Worm (Caenorhabditis elegans) whole organism, mixed stage, embryonic: ENCODE data around the gene kin-26.
A peak's percentile ranks its signal among the peaks of the same experiment; 100 is the strongest.

ENCODE experiments used
- M03D4.4 ChIP-seq: sonication (generic microtip); optimal IDR thresholded peaks from 2 replicates; lab custom pipeline; 2017; ENCODE audit warnings: mild to moderate bottlenecking, missing genetic modification characterization, missing compliant biosample characterization
- bed-3 ChIP-seq: fragments of 200-800 bp; sonication (Bioruptor generic); optimal IDR thresholded peaks from 3 replicates; lab custom pipeline; 2018; ENCODE audit warnings: mild to moderate bottlenecking, missing genetic modification characterization, moderate library complexity, missing compliant biosample characterization
- ceh-39 ChIP-seq: fragments of 150-350 bp; optimal IDR thresholded peaks from 2 replicates; lab custom pipeline; 2014; ENCODE audit warnings: missing biosample characterization, missing genetic modification characterization
- ceh-43 ChIP-seq: fragments of 200-800 bp; sonication (Bioruptor generic); optimal IDR thresholded peaks from 2 replicates; lab custom pipeline; 2018; ENCODE audit warnings: mild to moderate bottlenecking, missing genetic modification characterization, moderate library complexity, missing compliant biosample characterization
- ceh-83 ChIP-seq: fragments of 200-800 bp; sonication (Bioruptor generic); optimal IDR thresholded peaks from 2 replicates; lab custom pipeline; 2018; ENCODE audit warnings: mild to moderate bottlenecking, missing genetic modification characterization, missing compliant biosample characterization
- ces-1 ChIP-seq: fragments of 150-350 bp; optimal IDR thresholded peaks from 2 replicates; lab custom pipeline; 2014; ENCODE audit warnings: missing biosample characterization, missing genetic modification reagents, missing genetic modification characterization
- cnd-1 ChIP-seq: fragments of 200-800 bp; sonication (Bioruptor generic); optimal IDR thresholded peaks from 2 replicates; lab custom pipeline; 2018; ENCODE audit warnings: mild to moderate bottlenecking, missing genetic modification characterization, missing compliant biosample characterization
- elt-1 ChIP-seq: sonication (generic microtip); optimal IDR thresholded peaks from 2 replicates; lab custom pipeline; 2017; ENCODE audit warnings: missing genetic modification characterization, mild to moderate bottlenecking, missing compliant biosample characterization, antibody characterized with exemption, moderate library complexity, borderline replicate concordance; ENCODE audit not compliant: insufficient read depth
- elt-3 ChIP-seq: fragments of 150-350 bp; optimal IDR thresholded peaks from 2 replicates; lab custom pipeline; 2014; ENCODE audit warnings: missing biosample characterization, missing genetic modification characterization
- flh-1 ChIP-seq: fragments of 200-800 bp; sonication (Bioruptor generic); optimal IDR thresholded peaks from 2 replicates; lab custom pipeline; 2018; ENCODE audit warnings: mild to moderate bottlenecking, missing genetic modification characterization, moderate library complexity, missing compliant biosample characterization
- ham-2 ChIP-seq: fragments of 200-800 bp; sonication (Bioruptor generic); optimal IDR thresholded peaks from 2 replicates; lab custom pipeline; 2018; ENCODE audit warnings: mild to moderate bottlenecking, missing genetic modification characterization, missing compliant biosample characterization
- hlh-1 ChIP-seq: fragments of 150-350 bp; optimal IDR thresholded peaks from 2 replicates; lab custom pipeline; 2014; ENCODE audit warnings: missing biosample characterization, missing genetic modification reagents, missing genetic modification characterization
- lin-32 ChIP-seq: fragments of 200-800 bp; sonication (Bioruptor generic); optimal IDR thresholded peaks from 2 replicates; lab custom pipeline; 2018; ENCODE audit warnings: mild to moderate bottlenecking, missing genetic modification characterization, missing compliant biosample characterization
- lsy-2 ChIP-seq: fragments of 150-350 bp; optimal IDR thresholded peaks from 2 replicates; lab custom pipeline; 2014; ENCODE audit warnings: missing biosample characterization, missing genetic modification characterization
- mab-5 ChIP-seq: fragments of 150-350 bp; optimal IDR thresholded peaks from 2 replicates; lab custom pipeline; 2014; ENCODE audit warnings: missing biosample characterization, missing genetic modification characterization
- mep-1 ChIP-seq: fragments of 150-350 bp; optimal IDR thresholded peaks from 2 replicates; lab custom pipeline; 2017; ENCODE audit warnings: missing biosample characterization, missing genetic modification reagents, missing genetic modification characterization, inconsistent platforms
- mls-2 ChIP-seq: sonication (generic microtip); optimal IDR thresholded peaks from 2 replicates; lab custom pipeline; 2016; ENCODE audit warnings: mild to moderate bottlenecking, missing genetic modification characterization, moderate library complexity, missing compliant biosample characterization
- nhr-2 ChIP-seq: fragments of 150-350 bp; optimal IDR thresholded peaks from 2 replicates; lab custom pipeline; 2014; ENCODE audit warnings: missing biosample characterization, missing genetic modification characterization
- nhr-237 ChIP-seq: fragments of 150-350 bp; optimal IDR thresholded peaks from 2 replicates; lab custom pipeline; 2014; ENCODE audit warnings: missing biosample characterization, missing genetic modification characterization
- nhr-28 ChIP-seq: fragments of 150-350 bp; optimal IDR thresholded peaks from 2 replicates; lab custom pipeline; 2014; ENCODE audit warnings: missing biosample characterization, missing genetic modification characterization
- pha-4 ChIP-seq: fragments of 150-350 bp; optimal IDR thresholded peaks from 2 replicates; lab custom pipeline; 2018; ENCODE audit warnings: missing biosample characterization, missing genetic modification reagents, missing genetic modification characterization
- sptf-1 ChIP-seq: sonication (generic microtip); optimal IDR thresholded peaks from 2 replicates; lab custom pipeline; 2017; ENCODE audit warnings: mild to moderate bottlenecking, missing genetic modification characterization, moderate library complexity, missing compliant biosample characterization
- unc-120 ChIP-seq: sonication (generic microtip); optimal IDR thresholded peaks from 2 replicates; lab custom pipeline; 2017; ENCODE audit warnings: missing genetic modification characterization, missing compliant biosample characterization; ENCODE audit not compliant: poor library complexity, severe bottlenecking
- unc-39 ChIP-seq: fragments of 150-350 bp; optimal IDR thresholded peaks from 2 replicates; lab custom pipeline; 2014; ENCODE audit warnings: missing biosample characterization, missing genetic modification characterization
- unc-62 ChIP-seq: fragments of 150-350 bp; optimal IDR thresholded peaks from 2 replicates; lab custom pipeline; 2014; ENCODE audit warnings: missing biosample characterization, missing genetic modification reagents, missing genetic modification characterization
- zip-8 ChIP-seq: fragments of 150-350 bp; optimal IDR thresholded peaks from 2 replicates; lab custom pipeline; 2014; ENCODE audit warnings: missing biosample characterization, missing genetic modification characterization
- ztf-11 ChIP-seq: fragments of 150-350 bp; optimal IDR thresholded peaks from 2 replicates; lab custom pipeline; 2014; ENCODE audit warnings: missing biosample characterization, missing genetic modification characterization

Gene kin-26

ce11 chrIV:7910197-7910735 is 32.6 kb upstream of the kin-26 start, which contains the start of the genes npp-27 and ntl-4:
TSS of gene npp-27 (minus strand) at chrIV:7910247.
TSS of gene ntl-4 (plus strand) at chrIV:7910575.
- peak; percentile 33 for TF ChIP-seq ceh-83
- peak; percentile 83 for TF ChIP-seq elt-1 (tag; lab: Kevin White, UChicago)
- TF ChIP-seq nhr-237 (tag; lab: Kevin White, UChicago), result no peak
- TF ChIP-seq hlh-1, result peak; percentile 30
- no peak for TF ChIP-seq elt-3 (tag; lab: Kevin White, UChicago)
- peak; percentile 6 for TF ChIP-seq ces-1 (GFP tag; lab: Kevin White, UChicago)

- TF ChIP-seq lsy-2 (peak; percentile 65), mls-2 (tag; lab: Kevin White, UChicago) (no peak), mep-1 (tag; lab: Kevin White, UChicago) (peak; percentile 65), hlh-1 (peak; percentile 19), sptf-1 (tag; lab: Kevin White, UChicago) (no peak), ztf-11 (tag; lab: Kevin White, UChicago) (no peak), unc-39 (no peak), ces-1 (GFP tag; lab: Kevin White, UChicago) (peak; percentile 8), ceh-43 (GFP tag; lab: Kevin White, UChicago) (no peak)
- TF ChIP-seq, all 35 proteins: peak for 4
These were observed 31.9 kb upstream of the kin-26 start for ce11 chrIV:7909455-7910141.

ce11 chrIV:7906643-7907042 is 29.0 kb upstream of the kin-26 start:
- no peak for TF ChIP-seq sptf-1 (tag; lab: Kevin White, UChicago)
- TF ChIP-seq mab-5 (tag; lab: Kevin White, UChicago), result no peak
- no peak for TF ChIP-seq ceh-39 (tag; lab: Kevin White, UChicago)
- TF ChIP-seq ham-2 (GFP tag; lab: Kevin White, UChicago), result no peak
- TF ChIP-seq lsy-2, result no peak
- TF ChIP-seq M03D4.4 (tag; lab: Kevin White, UChicago), result no peak
- no peak for TF ChIP-seq hlh-1
- TF ChIP-seq lin-32 (GFP tag; lab: Kevin White, UChicago), result no peak
- no peak for TF ChIP-seq bed-3 (GFP tag; lab: Kevin White, UChicago)
- no peak for TF ChIP-seq nhr-28 (tag; lab: Kevin White, UChicago)
- no peak for TF ChIP-seq ceh-83
- TF ChIP-seq pha-4 (tag; lab: Kevin White, UChicago), result no peak
- no peak for TF ChIP-seq zip-8 (tag; lab: Kevin White, UChicago)
- TF ChIP-seq flh-1 (GFP tag; lab: Kevin White, UChicago), result no peak
- no peak for TF ChIP-seq nhr-2 (tag; lab: Kevin White, UChicago)
- TF ChIP-seq nhr-237 (tag; lab: Kevin White, UChicago), result no peak
- no peak for TF ChIP-seq cnd-1 (tag; lab: Kevin White, UChicago)

ce11 chrIV:7903359-7903758 is 25.7 kb upstream of the kin-26 start, which contains the start of gene C49H3.6:
TSS of gene C49H3.6 (plus strand) at chrIV:7903738.
- TF ChIP-seq lsy-2 (no peak), hlh-1 (peak; percentile 30), ces-1 (GFP tag; lab: Kevin White, UChicago) (peak; percentile 52), unc-62 (GFP tag; lab: Kevin White, UChicago) (no peak)

- TF ChIP-seq elt-1 (tag; lab: Kevin White, UChicago) (no peak), lsy-2 (peak; percentile 96), nhr-237 (tag; lab: Kevin White, UChicago) (peak; percentile 55), ces-1 (GFP tag; lab: Kevin White, UChicago) (peak; percentile 49), mep-1 (tag; lab: Kevin White, UChicago) (peak; percentile 71), pha-4 (tag; lab: Kevin White, UChicago) (peak; percentile 37), lin-32 (GFP tag; lab: Kevin White, UChicago) (no peak), flh-1 (GFP tag; lab: Kevin White, UChicago) (no peak), unc-120 (peak; percentile 25), ceh-83 (no peak)
These were observed 24.7 kb upstream of the kin-26 start, which contains the start of gene arp-11 for ce11 chrIV:7902221-7902904. TSS of gene arp-11 (minus strand) at chrIV:7902271.
